Worm (Caenorhabditis elegans) whole organism, midembryonic: ENCODE results near the gene ztf-29.

Experiments
- T22C8.4 ChIP-seq: fragments of 200-800 bp; sonication (Bioruptor generic); IDR thresholded peaks from 2 replicates; pipeline ENCODE4 v1.3.6; 2022; ENCODE audit warnings: missing genetic modification characterization, missing compliant biosample characterization
- cog-1 ChIP-seq: sonication (generic microtip); optimal IDR thresholded peaks from 2 replicates; lab custom pipeline; 2016; ENCODE audit warnings: missing genetic modification characterization, missing compliant biosample characterization
- flt-1 ChIP-seq: fragments of 200-800 bp; sonication (Bioruptor generic); IDR thresholded peaks from 2 replicates; pipeline ENCODE4 v1.3.6; 2022; ENCODE audit warnings: missing genetic modification characterization, missing compliant biosample characterization
- klf-2 ChIP-seq: fragments of 200-800 bp; sonication (Bioruptor generic); conservative IDR thresholded peaks from 2 replicates; pipeline ENCODE4 v1.3.6; 2022; ENCODE audit warnings: missing genetic modification reagents, missing genetic modification characterization, missing compliant biosample characterization
- med-1 ChIP-seq: sonication (generic microtip); optimal IDR thresholded peaks from 2 replicates; lab custom pipeline; 2017; ENCODE audit warnings: missing genetic modification characterization, mild to moderate bottlenecking, missing compliant biosample characterization, antibody characterized with exemption, missing genetic modification reagents; ENCODE audit not compliant: insufficient read depth
- ref-1 ChIP-seq: fragments of 200-800 bp; sonication (Bioruptor generic); conservative IDR thresholded peaks from 2 replicates; pipeline ENCODE4 v1.3.6; 2022; ENCODE audit warnings: missing genetic modification reagents, missing genetic modification characterization, missing compliant biosample characterization
- tab-1 ChIP-seq: fragments of 200-800 bp; sonication (Bioruptor generic); IDR thresholded peaks from 2 replicates; pipeline ENCODE4 v1.3.6; 2022; ENCODE audit warnings: missing genetic modification characterization, missing compliant biosample characterization
- ztf-23 ChIP-seq: fragments of 200-800 bp; sonication (Bioruptor generic); IDR thresholded peaks from 2 replicates; pipeline ENCODE4 v1.3.6; 2022; ENCODE audit warnings: missing genetic modification reagents, missing genetic modification characterization, missing compliant biosample characterization
- ztf-29 ChIP-seq: fragments of 200-800 bp; sonication (Bioruptor generic); IDR thresholded peaks from 2 replicates; pipeline ENCODE4 v1.3.6; 2022; ENCODE audit warnings: missing genetic modification reagents, missing genetic modification characterization, missing compliant biosample characterization

ztf-29 gene

ce11 chrIII:11560504-11561202 is at the start of gene ztf-29:
TSS of gene ztf-29 (plus strand) at chrIII:11561152.
- no peak for TF ChIP-seq med-1
- no peak for TF ChIP-seq tab-1 (GFP tag; lab: Robert Waterston, UW)
- no peak for TF ChIP-seq ref-1
- no peak for TF ChIP-seq T22C8.4 (GFP tag; lab: Robert Waterston, UW)
- 0 out of 2 replicates have a peak, but pooled peaks have one; percentile 17 for TF ChIP-seq ztf-29 (GFP tag; lab: Robert Waterston, UW)
- no peak for TF ChIP-seq cog-1
- peak; percentile 60; the same call in 1 of the 2 replicates for TF ChIP-seq flt-1 (GFP tag; lab: Robert Waterston, UW)
- no peak for TF ChIP-seq klf-2
- no peak for TF ChIP-seq ztf-23 (GFP tag; lab: Robert Waterston, UW)

- no peak for TF ChIP-seq T22C8.4 (GFP tag; lab: Robert Waterston, UW)
- no peak for TF ChIP-seq klf-2
- TF ChIP-seq flt-1 (GFP tag; lab: Robert Waterston, UW), result no peak
- TF ChIP-seq ztf-23 (GFP tag; lab: Robert Waterston, UW), result no peak
- no peak for TF ChIP-seq cog-1
- TF ChIP-seq med-1, result no peak
- TF ChIP-seq ztf-29 (GFP tag; lab: Robert Waterston, UW), result no peak
- TF ChIP-seq ref-1, result no peak
- no peak for TF ChIP-seq tab-1 (GFP tag; lab: Robert Waterston, UW)
Observed at ce11 chrIII:11523504-11524025, 37.4 kb upstream of the ztf-29 start, which contains the start of the genes Y66D12A.16 and such-1. TSS of gene Y66D12A.16 (plus strand) at chrIII:11523554. TSS of gene such-1 (minus strand) at chrIII:11523759.

ce11 chrIII:11524073-11524472 is 36.9 kb upstream of the ztf-29 start:
- no peak for TF ChIP-seq med-1
- no peak for TF ChIP-seq tab-1 (GFP tag; lab: Robert Waterston, UW)
- no peak for TF ChIP-seq ztf-23 (GFP tag; lab: Robert Waterston, UW)
- no peak for TF ChIP-seq klf-2
- TF ChIP-seq ref-1, result no peak
- TF ChIP-seq flt-1 (GFP tag; lab: Robert Waterston, UW), result no peak
- no peak for TF ChIP-seq cog-1
- no peak for TF ChIP-seq T22C8.4 (GFP tag; lab: Robert Waterston, UW)
- no peak for TF ChIP-seq ztf-29 (GFP tag; lab: Robert Waterston, UW)

ce11 chrIII:11526396-11526795 is 34.6 kb upstream of the ztf-29 start, which contains the start of gene xpb-1:
TSS of gene xpb-1 (plus strand) at chrIII:11526657.
- no peak for TF ChIP-seq ztf-29 (GFP tag; lab: Robert Waterston, UW)
- no peak for TF ChIP-seq klf-2

ce11 chrIII:11534624-11535079 is 26.3 kb upstream of the ztf-29 start, which contains the start of gene nrps-1:
TSS of gene nrps-1 (plus strand) at chrIII:11534674.
- no peak for TF ChIP-seq T22C8.4 (GFP tag; lab: Robert Waterston, UW)
- TF ChIP-seq ztf-29 (GFP tag; lab: Robert Waterston, UW), result no peak
- TF ChIP-seq ref-1, result no peak
- no peak for TF ChIP-seq tab-1 (GFP tag; lab: Robert Waterston, UW)
- no peak for TF ChIP-seq cog-1
- no peak for TF ChIP-seq ztf-23 (GFP tag; lab: Robert Waterston, UW)
- TF ChIP-seq med-1, result no peak
- no peak for TF ChIP-seq flt-1 (GFP tag; lab: Robert Waterston, UW)
- no peak for TF ChIP-seq klf-2

ce11 chrIII:11535453-11535852 is 25.5 kb upstream of the ztf-29 start:
- TF ChIP-seq ref-1 (no peak), klf-2 (no peak), ztf-23 (GFP tag; lab: Robert Waterston, UW) (no peak), T22C8.4 (GFP tag; lab: Robert Waterston, UW) (peak; percentile 61; the same call in 1 of the 2 replicates), tab-1 (GFP tag; lab: Robert Waterston, UW) (no peak), flt-1 (GFP tag; lab: Robert Waterston, UW) (no peak), ztf-29 (GFP tag; lab: Robert Waterston, UW) (no peak)

- TF ChIP-seq tab-1 (GFP tag; lab: Robert Waterston, UW) (no peak), klf-2 (no peak), cog-1 (no peak), ztf-23 (GFP tag; lab: Robert Waterston, UW) (no peak), med-1 (no peak), T22C8.4 (GFP tag; lab: Robert Waterston, UW) (no peak), ztf-29 (GFP tag; lab: Robert Waterston, UW) (no peak)
Observed at ce11 chrIII:11544947-11545346, 16.0 kb upstream of the ztf-29 start.

ce11 chrIII:11548070-11548469 is 12.9 kb upstream of the ztf-29 start, which contains the start of gene Y66D12A.13:
TSS of gene Y66D12A.13 (plus strand) at chrIII:11548370.
- no peak for TF ChIP-seq T22C8.4 (GFP tag; lab: Robert Waterston, UW)
- no peak for TF ChIP-seq ztf-23 (GFP tag; lab: Robert Waterston, UW)
- no peak for TF ChIP-seq flt-1 (GFP tag; lab: Robert Waterston, UW)
- no peak for TF ChIP-seq ztf-29 (GFP tag; lab: Robert Waterston, UW)
- TF ChIP-seq klf-2, result no peak
- no peak for TF ChIP-seq tab-1 (GFP tag; lab: Robert Waterston, UW)
- no peak for TF ChIP-seq cog-1
- no peak for TF ChIP-seq med-1
- no peak for TF ChIP-seq ref-1

ce11 chrIII:11554701-11555111 is 6.2 kb upstream of the ztf-29 start:
- TF ChIP-seq flt-1 (GFP tag; lab: Robert Waterston, UW) (no peak), cog-1 (no peak), ztf-23 (GFP tag; lab: Robert Waterston, UW) (no peak)

ce11 chrIII:11556860-11557259 is 4.1 kb upstream of the ztf-29 start:
- no peak for TF ChIP-seq med-1
- TF ChIP-seq ztf-29 (GFP tag; lab: Robert Waterston, UW), result no peak
- TF ChIP-seq T22C8.4 (GFP tag; lab: Robert Waterston, UW), result no peak
- no peak for TF ChIP-seq klf-2
- TF ChIP-seq tab-1 (GFP tag; lab: Robert Waterston, UW), result no peak
